Worm (Caenorhabditis elegans): ENCODE data around the gene moa-1.
A peak's percentile ranks its signal among the peaks of the same experiment; 100 is the strongest.

moa-1 gene

DNA sequence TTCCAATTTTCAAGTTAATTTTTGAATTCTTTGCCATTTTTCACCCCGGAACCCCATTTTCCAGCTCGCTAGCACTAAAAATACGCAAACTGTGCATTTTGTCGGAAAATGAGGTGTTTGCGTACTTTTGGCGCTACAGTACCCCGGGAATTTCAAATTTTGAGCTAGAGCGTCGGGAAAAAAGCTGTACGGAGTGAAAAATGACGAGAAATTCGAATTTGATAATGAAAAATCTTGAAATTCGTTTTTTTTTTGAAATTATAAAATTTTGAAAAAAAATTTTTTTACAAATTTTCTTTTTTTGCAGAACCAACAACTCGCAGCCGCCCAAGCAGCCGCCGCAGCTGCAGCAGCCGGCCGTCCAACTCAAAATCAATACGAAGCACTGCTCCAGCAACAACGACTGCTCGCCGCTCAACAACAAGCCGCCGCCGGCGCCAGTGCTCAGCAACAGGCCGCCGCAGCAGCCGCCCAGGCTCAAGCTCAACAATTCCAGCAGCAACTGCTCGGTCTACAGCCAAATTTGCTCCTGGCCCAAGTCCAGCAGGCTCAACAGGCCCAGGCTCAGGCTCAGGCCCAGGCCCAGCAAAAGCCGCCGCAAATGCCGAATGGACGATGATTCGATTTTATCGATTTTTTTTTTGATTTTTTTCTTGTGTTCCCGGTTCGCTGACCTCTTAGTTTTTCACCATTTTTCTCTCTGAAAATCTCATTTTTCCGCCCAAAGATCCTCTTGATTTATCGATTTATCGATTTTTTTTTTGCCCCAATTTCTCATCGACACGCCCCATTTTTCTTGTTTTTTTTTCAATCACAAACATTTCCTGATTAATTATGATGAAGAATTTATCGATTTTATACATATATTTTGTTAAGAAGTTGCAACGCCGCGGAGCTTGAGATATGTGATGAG is 30.7 kb downstream of the moa-1 start:
- TF ChIP-seq flt-1 (GFP tag; IDR thresholded peaks at IDR 0.05) (no peak), med-1 (GFP tag; optimal IDR thresholded peaks at IDR 0.05; ENCODE audit: insufficient read depth) (no peak), T22C8.4 (GFP tag; IDR thresholded peaks at IDR 0.05) (peak; percentile 87), tab-1 (GFP tag; IDR thresholded peaks at IDR 0.05) (no peak)

DNA sequence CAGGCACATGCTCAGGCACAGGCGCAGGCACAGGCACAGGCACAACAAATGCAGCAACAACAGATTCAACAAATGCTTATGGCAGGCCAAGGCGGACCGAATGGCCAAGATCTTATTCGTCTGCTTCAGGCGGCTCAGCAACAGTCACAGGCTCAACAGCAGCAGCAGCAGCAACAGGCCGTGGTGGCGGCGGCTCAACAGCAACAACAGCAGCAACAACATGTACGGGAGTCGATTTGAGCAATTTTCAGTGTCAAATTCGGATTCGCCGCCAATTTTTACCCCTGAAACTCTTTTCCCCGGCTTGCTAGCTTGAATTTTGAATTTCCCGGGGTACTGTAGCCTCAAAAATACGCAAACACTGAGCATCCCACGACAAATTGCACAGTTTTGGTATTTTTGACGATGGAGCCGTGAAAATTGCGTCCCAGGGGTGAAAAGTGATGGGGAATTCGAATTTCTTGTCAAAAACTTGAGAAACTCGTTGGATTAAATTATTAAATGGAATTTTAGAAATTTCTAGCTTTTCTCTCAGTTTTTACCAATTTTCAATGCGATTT is 31.7 kb downstream of the moa-1 start:
- TF ChIP-seq tab-1 (GFP tag; IDR thresholded peaks at IDR 0.05) (no peak), flt-1 (GFP tag; IDR thresholded peaks at IDR 0.05) (no peak), cog-1 (tag; optimal IDR thresholded peaks at IDR 0.05) (no peak), ztf-23 (GFP tag; IDR thresholded peaks at IDR 0.05) (no peak), klf-2 (GFP tag; conservative IDR thresholded peaks at IDR 0.05) (no peak), ztf-29 (GFP tag; IDR thresholded peaks at IDR 0.05) (no peak), T22C8.4 (GFP tag; IDR thresholded peaks at IDR 0.05) (no peak), med-1 (GFP tag; optimal IDR thresholded peaks at IDR 0.05; ENCODE audit: insufficient read depth) (no peak), ref-1 (GFP tag; conservative IDR thresholded peaks at IDR 0.05) (no peak)

DNA sequence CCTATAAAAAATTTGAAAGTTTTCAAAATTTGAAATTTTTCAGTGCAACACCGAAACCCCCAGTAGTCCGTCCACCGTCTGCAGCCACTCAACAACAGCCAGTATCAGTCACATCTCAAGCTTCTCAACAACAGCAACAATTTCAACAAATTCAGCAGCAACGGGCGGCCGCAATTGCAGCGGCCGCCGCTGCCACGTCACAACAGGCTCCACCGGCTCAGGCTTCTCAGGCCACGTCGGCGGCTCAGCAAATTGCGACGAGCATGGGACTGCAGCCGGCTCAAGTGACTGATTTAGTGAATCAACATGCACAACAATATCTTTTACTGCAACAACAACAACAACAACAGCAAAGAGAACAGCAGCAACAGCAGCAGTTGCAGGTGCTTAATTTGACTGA is 35.6 kb downstream of the moa-1 start:
- TF ChIP-seq flt-1 (GFP tag; IDR thresholded peaks at IDR 0.05) (no peak), klf-2 (GFP tag; conservative IDR thresholded peaks at IDR 0.05) (no peak), med-1 (GFP tag; optimal IDR thresholded peaks at IDR 0.05; ENCODE audit: insufficient read depth) (no peak), ref-1 (GFP tag; conservative IDR thresholded peaks at IDR 0.05) (no peak), T22C8.4 (GFP tag; IDR thresholded peaks at IDR 0.05) (no peak), tab-1 (GFP tag; IDR thresholded peaks at IDR 0.05) (no peak), ztf-23 (GFP tag; IDR thresholded peaks at IDR 0.05) (no peak), ztf-29 (GFP tag; IDR thresholded peaks at IDR 0.05) (no peak), cog-1 (tag; optimal IDR thresholded peaks at IDR 0.05) (no peak)

DNA sequence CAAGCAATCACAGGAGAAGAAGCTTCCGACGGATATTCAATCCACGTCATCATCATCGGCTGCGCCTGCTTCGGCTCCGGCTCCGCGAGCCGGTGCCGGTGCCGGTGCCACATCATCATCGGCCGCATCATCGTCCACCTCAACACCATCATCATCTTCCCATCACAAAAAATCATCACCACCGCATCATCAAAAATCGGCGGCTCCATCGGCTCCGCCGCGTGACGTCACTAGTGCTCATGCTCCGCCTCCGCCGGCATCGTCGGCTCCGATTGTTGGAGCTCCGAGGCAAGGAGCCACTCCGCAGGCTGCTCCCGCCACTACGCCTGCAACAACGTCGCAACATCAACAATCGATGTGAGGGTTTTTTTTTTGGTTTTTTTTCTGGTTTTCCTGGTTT is 37.7 kb downstream of the moa-1 start:
- no peak for TF ChIP-seq cog-1 (tag; optimal IDR thresholded peaks at IDR 0.05)

DNA sequence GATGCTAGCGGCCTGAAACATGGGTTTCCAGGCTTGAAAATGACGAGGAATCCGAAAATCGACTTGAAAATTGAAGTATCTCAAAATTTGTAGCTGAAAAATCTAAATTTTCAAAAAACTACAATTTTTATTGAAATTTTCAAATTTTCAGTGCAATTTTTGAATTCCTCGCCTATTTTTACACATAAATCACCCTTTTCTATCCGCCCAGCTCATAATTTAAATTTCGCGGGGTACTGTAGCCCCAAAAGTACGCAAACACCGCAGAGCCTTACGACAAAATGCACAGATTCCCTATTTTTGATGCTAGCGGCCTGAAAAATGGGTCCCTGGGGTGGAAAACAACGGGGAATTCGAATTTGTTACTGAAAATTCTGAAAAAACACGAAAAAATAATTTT is 38.2 kb downstream of the moa-1 start:
- TF ChIP-seq med-1 (GFP tag; optimal IDR thresholded peaks at IDR 0.05; ENCODE audit: insufficient read depth) (no peak), cog-1 (tag; optimal IDR thresholded peaks at IDR 0.05) (no peak), flt-1 (GFP tag; IDR thresholded peaks at IDR 0.05) (no peak), klf-2 (GFP tag; conservative IDR thresholded peaks at IDR 0.05) (no peak), tab-1 (GFP tag; IDR thresholded peaks at IDR 0.05) (no peak)

DNA sequence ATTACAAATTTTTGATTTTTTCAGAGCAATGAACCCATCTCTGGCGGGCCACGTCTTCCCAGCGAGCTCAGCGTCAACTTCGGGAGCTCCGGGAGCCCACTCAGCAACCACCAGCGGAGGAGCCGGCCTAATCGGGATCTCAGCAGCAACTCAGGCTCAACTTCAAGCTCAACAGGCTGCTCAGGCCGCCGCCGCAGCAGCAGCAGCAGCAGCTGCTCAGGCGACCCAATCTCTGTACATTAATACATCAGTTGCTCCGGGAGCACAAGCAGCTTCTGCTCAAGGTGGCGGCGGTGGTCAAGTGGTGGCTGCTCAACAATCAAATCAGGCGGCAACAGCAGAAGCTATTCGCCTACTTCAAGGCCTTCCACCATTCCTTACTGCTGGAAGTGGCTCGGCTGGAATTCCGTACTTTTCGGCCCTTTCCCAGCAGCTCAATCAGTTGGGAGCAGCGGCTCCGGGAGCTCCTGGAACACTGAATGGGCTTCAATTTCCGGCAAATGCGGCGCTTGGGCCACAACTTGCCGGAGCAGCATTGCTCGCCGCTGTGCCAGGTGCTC is 38.9 kb downstream of the moa-1 start:
- TF ChIP-seq klf-2 (GFP tag; conservative IDR thresholded peaks at IDR 0.05) (no peak), ztf-23 (GFP tag; IDR thresholded peaks at IDR 0.05) (no peak), ztf-29 (GFP tag; IDR thresholded peaks at IDR 0.05) (no peak), cog-1 (tag; optimal IDR thresholded peaks at IDR 0.05) (no peak), ref-1 (GFP tag; conservative IDR thresholded peaks at IDR 0.05) (no peak), tab-1 (GFP tag; IDR thresholded peaks at IDR 0.05) (no peak), med-1 (GFP tag; optimal IDR thresholded peaks at IDR 0.05; ENCODE audit: insufficient read depth) (no peak)

DNA sequence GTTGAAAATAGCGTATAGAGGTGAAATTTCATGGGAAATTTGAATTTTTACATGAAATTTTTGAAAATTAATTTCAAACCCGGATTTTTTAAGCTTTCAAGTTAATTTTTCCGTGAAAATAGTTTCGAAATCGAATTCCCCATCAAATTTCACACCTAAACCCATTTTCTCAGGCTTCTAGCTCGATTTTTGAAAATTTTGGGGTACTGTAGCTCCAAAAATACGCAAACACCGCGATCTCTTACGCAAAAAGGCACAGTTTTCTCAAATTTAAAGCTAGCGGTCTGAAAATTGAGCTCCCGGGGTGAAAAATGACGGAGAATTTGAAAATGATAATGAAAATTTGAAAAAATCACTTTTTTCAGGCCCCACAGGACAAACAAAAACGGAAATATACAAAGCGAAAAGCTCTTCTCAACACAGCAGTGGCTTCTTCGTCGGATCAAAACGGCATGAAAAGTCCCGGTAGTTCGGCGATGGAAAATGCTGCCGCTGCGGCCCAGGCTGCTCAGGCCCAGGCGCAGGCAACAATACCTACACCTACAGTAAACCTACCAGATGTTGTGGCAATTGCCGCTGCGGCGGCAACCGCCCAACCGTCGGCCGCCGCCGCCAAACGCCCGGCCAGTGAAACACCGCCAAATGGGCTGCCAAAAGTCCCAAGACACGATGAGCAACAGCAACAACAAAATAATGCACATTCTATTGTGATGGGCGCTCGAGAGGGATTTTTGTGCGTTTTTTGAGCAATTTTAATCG is 40.8 kb downstream of the moa-1 start:
- no peak for TF ChIP-seq tab-1 (GFP tag; IDR thresholded peaks at IDR 0.05)
- TF ChIP-seq T22C8.4 (GFP tag; IDR thresholded peaks at IDR 0.05), result no peak
- no peak for TF ChIP-seq cog-1 (tag; optimal IDR thresholded peaks at IDR 0.05)
- no peak for TF ChIP-seq ref-1 (GFP tag; conservative IDR thresholded peaks at IDR 0.05)
- no peak for TF ChIP-seq klf-2 (GFP tag; conservative IDR thresholded peaks at IDR 0.05)
- TF ChIP-seq med-1 (GFP tag; optimal IDR thresholded peaks at IDR 0.05; ENCODE audit: insufficient read depth), result no peak

DNA sequence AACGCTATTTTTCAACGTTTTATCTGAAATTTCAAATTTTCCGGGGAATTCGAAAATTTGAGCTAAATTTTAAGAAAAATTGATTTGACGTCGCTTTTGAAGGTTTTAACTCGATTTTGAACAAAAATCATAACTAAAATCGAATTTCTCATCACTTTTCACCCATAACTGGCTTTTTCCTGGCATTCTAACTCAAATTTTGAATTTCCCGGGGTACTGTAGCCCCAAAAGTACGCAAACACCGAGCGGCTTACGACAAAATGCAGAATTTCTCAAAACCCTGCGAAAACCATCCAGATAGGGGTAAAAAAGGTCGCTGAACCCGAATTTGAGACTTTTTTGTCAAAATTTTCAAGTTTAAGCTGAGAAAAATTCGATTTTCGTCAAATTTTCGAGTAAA is 42.5 kb downstream of the moa-1 start:
- TF ChIP-seq flt-1 (GFP tag; IDR thresholded peaks at IDR 0.05) (no peak), ztf-29 (GFP tag; IDR thresholded peaks at IDR 0.05) (no peak), ztf-23 (GFP tag; IDR thresholded peaks at IDR 0.05) (no peak), ref-1 (GFP tag; conservative IDR thresholded peaks at IDR 0.05) (no peak), cog-1 (tag; optimal IDR thresholded peaks at IDR 0.05) (no peak), tab-1 (GFP tag; IDR thresholded peaks at IDR 0.05) (no peak), klf-2 (GFP tag; conservative IDR thresholded peaks at IDR 0.05) (no peak), med-1 (GFP tag; optimal IDR thresholded peaks at IDR 0.05; ENCODE audit: insufficient read depth) (no peak), T22C8.4 (GFP tag; IDR thresholded peaks at IDR 0.05) (no peak)

DNA sequence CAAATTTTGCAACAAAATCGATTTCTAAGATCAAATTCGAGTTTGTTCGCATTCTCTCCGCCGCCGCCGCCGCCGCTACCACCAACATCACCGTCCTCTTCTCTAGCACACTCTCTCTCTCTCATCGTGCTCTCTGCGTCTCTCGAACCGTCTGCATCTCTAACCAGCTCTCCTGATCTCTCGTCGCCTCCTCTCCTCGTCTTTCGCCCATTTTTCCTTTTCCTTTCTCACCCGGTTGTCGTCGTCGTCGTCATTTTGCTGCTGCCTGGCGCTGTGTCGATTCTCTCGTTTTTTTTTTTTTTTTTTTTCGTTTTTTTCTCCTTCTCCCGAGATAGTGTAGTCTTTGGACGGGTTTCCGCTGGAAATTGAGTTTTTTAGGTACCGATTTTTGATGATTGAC is 43.2 kb downstream of the moa-1 start:
- peak; percentile 64; the same call in 1 of the 2 replicates for TF ChIP-seq flt-1 (GFP tag; IDR thresholded peaks at IDR 0.05)
- peak; percentile 5 for TF ChIP-seq cog-1 (tag; optimal IDR thresholded peaks at IDR 0.05)
- no peak for TF ChIP-seq klf-2 (GFP tag; conservative IDR thresholded peaks at IDR 0.05)
- no peak for TF ChIP-seq ztf-23 (GFP tag; IDR thresholded peaks at IDR 0.05)
- TF ChIP-seq tab-1 (GFP tag; IDR thresholded peaks at IDR 0.05), result no peak
- no peak for TF ChIP-seq T22C8.4 (GFP tag; IDR thresholded peaks at IDR 0.05)
- no peak for TF ChIP-seq med-1 (GFP tag; optimal IDR thresholded peaks at IDR 0.05; ENCODE audit: insufficient read depth)
- TF ChIP-seq ref-1 (GFP tag; conservative IDR thresholded peaks at IDR 0.05), result no peak
- no peak for TF ChIP-seq ztf-29 (GFP tag; IDR thresholded peaks at IDR 0.05)

Data from whole organism, midembryonic.